Worm (Caenorhabditis elegans) whole organism, early embryonic: ENCODE data around the gene srr-4.

ENCODE experiments used
- B0310.2 ChIP-seq: sonication (generic microtip); optimal IDR thresholded peaks from 2 replicates; lab custom pipeline; 2016; ENCODE audit warnings: mild to moderate bottlenecking, missing genetic modification characterization, missing compliant biosample characterization
- F13C5.2 ChIP-seq: sonication (generic microtip); optimal IDR thresholded peaks from 2 replicates; lab custom pipeline; 2017; ENCODE audit warnings: mild to moderate bottlenecking, missing genetic modification characterization, inconsistent platforms, missing compliant biosample characterization
- aly-1 ChIP-seq: sonication (generic microtip); optimal IDR thresholded peaks from 2 replicates; lab custom pipeline; 2016; ENCODE audit warnings: missing genetic modification characterization, missing compliant biosample characterization
- ama-1 ChIP-seq: fragments of 150-350 bp; optimal IDR thresholded peaks from 2 replicates; lab custom pipeline; 2014
- ceh-13 ChIP-seq: fragments of 200-800 bp; sonication (Bioruptor generic); optimal IDR thresholded peaks from 2 replicates; lab custom pipeline; 2018; ENCODE audit warnings: mild to moderate bottlenecking, missing genetic modification characterization, missing compliant biosample characterization
- ceh-36 ChIP-seq: sonication (generic microtip); optimal IDR thresholded peaks from 2 replicates; lab custom pipeline; 2016; ENCODE audit warnings: missing genetic modification characterization, inconsistent platforms, missing compliant biosample characterization
- ets-7 ChIP-seq: sonication (generic microtip); optimal IDR thresholded peaks from 2 replicates; lab custom pipeline; 2016; ENCODE audit warnings: missing genotype, missing genetic modification characterization, missing compliant biosample characterization
- flt-1 ChIP-seq: fragments of 200-800 bp; sonication (Bioruptor generic); IDR thresholded peaks from 2 replicates; pipeline ENCODE4 v1.3.6; 2022; ENCODE audit warnings: missing genetic modification characterization, missing compliant biosample characterization
- hmbx-1 ChIP-seq: sonication (generic microtip); optimal IDR thresholded peaks from 2 replicates; lab custom pipeline; 2016; ENCODE audit warnings: mild to moderate bottlenecking, missing genetic modification characterization, missing compliant biosample characterization
- hmg-4 ChIP-seq: fragments of 200-800 bp; sonication (Bioruptor generic); optimal IDR thresholded peaks from 2 replicates; lab custom pipeline; 2018; ENCODE audit warnings: mild to moderate bottlenecking, missing genetic modification characterization, missing compliant biosample characterization
- hnd-1 ChIP-seq: sonication (generic microtip); optimal IDR thresholded peaks from 2 replicates; lab custom pipeline; 2016; ENCODE audit warnings: missing genetic modification characterization, missing compliant biosample characterization
- pes-1 ChIP-seq: fragments of 200-800 bp; sonication (Bioruptor generic); IDR thresholded peaks from 2 replicates; pipeline ENCODE4 v1.3.6; 2022; ENCODE audit warnings: missing genetic modification reagents, missing genetic modification characterization, missing compliant biosample characterization
- scrt-1 ChIP-seq: fragments of 200-800 bp; sonication (Bioruptor generic); IDR thresholded peaks from 2 replicates; pipeline ENCODE4 v1.3.6; 2022; ENCODE audit warnings: missing genetic modification characterization, missing compliant biosample characterization
- sea-1 ChIP-seq: fragments of 200-800 bp; sonication (Bioruptor generic); conservative IDR thresholded peaks from 2 replicates; pipeline ENCODE4 v1.3.6; 2022; ENCODE audit warnings: missing genetic modification characterization, missing compliant biosample characterization
- tbx-11 ChIP-seq: fragments of 200-800 bp; sonication (Bioruptor generic); IDR thresholded peaks from 2 replicates; pipeline ENCODE4 v1.3.6; 2022; ENCODE audit warnings: missing genetic modification characterization, missing compliant biosample characterization
- tbx-37 ChIP-seq: fragments of 200-800 bp; sonication (Bioruptor generic); conservative IDR thresholded peaks from 2 replicates; pipeline ENCODE4 v1.3.6; 2022; ENCODE audit warnings: missing genetic modification reagents, missing genetic modification characterization, missing compliant biosample characterization
- tra-4 ChIP-seq: sonication (generic microtip); optimal IDR thresholded peaks from 2 replicates; lab custom pipeline; 2017; ENCODE audit warnings: missing genetic modification characterization, missing compliant biosample characterization

The srr-4 gene

ce11 chrV:5018810-5019274 is at the start of gene srr-4:
TSS of gene srr-4 (plus strand) at chrV:5019224.
- TF ChIP-seq hmg-4 (GFP tag; lab: Kevin White, UChicago) (no peak), aly-1 (tag; lab: Kevin White, UChicago) (no peak), ceh-36 (no peak), scrt-1 (GFP tag; lab: Robert Waterston, UW) (no peak), tra-4 (no peak), ets-7 (tag; lab: Kevin White, UChicago) (no peak), F13C5.2 (no peak), tbx-11 (GFP tag; lab: Robert Waterston, UW) (no peak), pes-1 (GFP tag; lab: Robert Waterston, UW) (no peak), B0310.2 (tag; lab: Kevin White, UChicago) (no peak)

DNA sequence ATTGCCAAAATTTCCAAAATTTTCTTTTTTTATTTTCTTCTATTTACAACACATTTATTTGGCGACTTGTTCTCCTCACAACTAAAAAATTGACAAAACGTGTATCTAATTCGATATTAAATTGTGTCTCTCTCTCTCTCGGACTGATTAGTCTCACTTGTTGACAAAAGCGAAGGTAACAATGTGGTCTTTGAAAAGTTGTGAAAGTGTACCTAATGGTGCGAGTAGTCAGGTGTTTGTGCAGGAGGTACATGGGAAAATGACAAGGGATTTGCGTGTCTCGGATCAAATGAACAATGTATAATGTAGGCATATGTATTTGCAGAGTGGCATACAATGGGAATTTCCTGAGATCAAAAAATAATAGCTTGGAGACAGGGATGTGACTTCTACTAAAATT is 49.5 kb upstream of the srr-4 start:
- TF ChIP-seq ama-1 (lab: Kevin White, UChicago) (no peak), tbx-37 (GFP tag; lab: Robert Waterston, UW) (no peak), hmg-4 (GFP tag; lab: Kevin White, UChicago) (no peak), ceh-13 (GFP tag; lab: Kevin White, UChicago) (no peak)

ce11 chrV:4972943-4973342 is 46.1 kb upstream of the srr-4 start, which contains the start of gene srsx-9:
TSS of gene srsx-9 (minus strand) at chrV:4973043.
- TF ChIP-seq B0310.2 (tag; lab: Kevin White, UChicago) (no peak), hmg-4 (GFP tag; lab: Kevin White, UChicago) (no peak), ama-1 (lab: Kevin White, UChicago) (no peak), tbx-11 (GFP tag; lab: Robert Waterston, UW) (no peak), flt-1 (GFP tag; lab: Robert Waterston, UW) (no peak), hmbx-1 (no peak), tbx-37 (GFP tag; lab: Robert Waterston, UW) (no peak), ceh-36 (no peak), pes-1 (GFP tag; lab: Robert Waterston, UW) (no peak), scrt-1 (GFP tag; lab: Robert Waterston, UW) (no peak)

ce11 chrV:4974677-4975076 is 44.3 kb upstream of the srr-4 start, which contains the start of gene srsx-10:
TSS of gene srsx-10 (minus strand) at chrV:4974777.
- TF ChIP-seq hmg-4 (GFP tag; lab: Kevin White, UChicago) (no peak), sea-1 (GFP tag; lab: Robert Waterston, UW) (no peak), hnd-1 (tag; lab: Kevin White, UChicago) (no peak), flt-1 (GFP tag; lab: Robert Waterston, UW) (no peak), tbx-37 (GFP tag; lab: Robert Waterston, UW) (no peak), F13C5.2 (no peak), hmbx-1 (no peak), ceh-13 (GFP tag; lab: Kevin White, UChicago) (no peak), aly-1 (tag; lab: Kevin White, UChicago) (no peak), pes-1 (GFP tag; lab: Robert Waterston, UW) (no peak), scrt-1 (GFP tag; lab: Robert Waterston, UW) (no peak), B0310.2 (tag; lab: Kevin White, UChicago) (no peak), ceh-36 (no peak), tbx-11 (GFP tag; lab: Robert Waterston, UW) (no peak), ets-7 (tag; lab: Kevin White, UChicago) (no peak), ama-1 (lab: Kevin White, UChicago) (no peak)

- no peak for TF ChIP-seq scrt-1 (GFP tag; lab: Robert Waterston, UW)
- no peak for TF ChIP-seq sea-1 (GFP tag; lab: Robert Waterston, UW)
- TF ChIP-seq aly-1 (tag; lab: Kevin White, UChicago) = no peak
- TF ChIP-seq ceh-13 (GFP tag; lab: Kevin White, UChicago) = no peak
- TF ChIP-seq tbx-37 (GFP tag; lab: Robert Waterston, UW) = no peak
- TF ChIP-seq F13C5.2 = no peak
- TF ChIP-seq hmg-4 (GFP tag; lab: Kevin White, UChicago) = no peak
- no peak for TF ChIP-seq ceh-36
- TF ChIP-seq tbx-11 (GFP tag; lab: Robert Waterston, UW) = no peak
- no peak for TF ChIP-seq flt-1 (GFP tag; lab: Robert Waterston, UW)
- TF ChIP-seq pes-1 (GFP tag; lab: Robert Waterston, UW) = no peak
- no peak for TF ChIP-seq B0310.2 (tag; lab: Kevin White, UChicago)
- no peak for TF ChIP-seq hnd-1 (tag; lab: Kevin White, UChicago)
- no peak for TF ChIP-seq ama-1 (lab: Kevin White, UChicago)
Measured at ce11 chrV:4975140-4975539, 43.9 kb upstream of the srr-4 start, which contains the start of gene F26G5.1. TSS of gene F26G5.1 (plus strand) at chrV:4975478.

ce11 chrV:4977539-4977938 is 41.5 kb upstream of the srr-4 start:
- TF ChIP-seq aly-1 (tag; lab: Kevin White, UChicago) (no peak), ama-1 (lab: Kevin White, UChicago) (no peak), hmg-4 (GFP tag; lab: Kevin White, UChicago) (no peak), ceh-36 (no peak), sea-1 (GFP tag; lab: Robert Waterston, UW) (no peak), tra-4 (no peak), ets-7 (tag; lab: Kevin White, UChicago) (no peak), hnd-1 (tag; lab: Kevin White, UChicago) (no peak), flt-1 (GFP tag; lab: Robert Waterston, UW) (no peak), F13C5.2 (no peak), scrt-1 (GFP tag; lab: Robert Waterston, UW) (no peak), pes-1 (GFP tag; lab: Robert Waterston, UW) (no peak), hmbx-1 (no peak), B0310.2 (tag; lab: Kevin White, UChicago) (no peak), tbx-37 (GFP tag; lab: Robert Waterston, UW) (no peak), tbx-11 (GFP tag; lab: Robert Waterston, UW) (no peak), ceh-13 (GFP tag; lab: Kevin White, UChicago) (no peak)

DNA sequence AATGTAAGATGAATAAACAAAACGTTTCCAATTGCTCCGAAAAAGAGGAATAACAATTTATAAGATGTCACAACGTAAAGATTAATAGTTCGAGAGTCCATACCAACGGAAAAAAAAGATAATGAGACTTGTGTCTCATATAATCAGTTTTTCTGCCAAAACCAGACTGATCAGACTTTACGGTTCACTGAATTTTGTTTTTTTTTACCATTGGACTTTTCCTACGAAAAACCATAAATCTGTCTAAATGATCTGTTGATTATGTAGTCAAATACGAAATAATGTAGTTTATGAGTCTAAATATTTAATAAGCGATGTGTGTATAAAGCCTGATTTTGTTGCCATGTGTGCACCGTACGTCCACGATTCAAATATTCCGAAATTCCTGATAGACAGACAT is 40.0 kb upstream of the srr-4 start, which contains the start of gene srsx-11:
Gene srsx-11, minus strand, starts transcription at position 101 of the 400 bp plus-strand sequence.
- no peak for TF ChIP-seq tra-4
- no peak for TF ChIP-seq flt-1 (GFP tag; lab: Robert Waterston, UW)
- TF ChIP-seq hnd-1 (tag; lab: Kevin White, UChicago) = no peak
- TF ChIP-seq tbx-11 (GFP tag; lab: Robert Waterston, UW) = no peak
- no peak for TF ChIP-seq ceh-36
- no peak for TF ChIP-seq ets-7 (tag; lab: Kevin White, UChicago)
- no peak for TF ChIP-seq tbx-37 (GFP tag; lab: Robert Waterston, UW)
- no peak for TF ChIP-seq ama-1 (lab: Kevin White, UChicago)
- no peak for TF ChIP-seq sea-1 (GFP tag; lab: Robert Waterston, UW)
- no peak for TF ChIP-seq F13C5.2
- no peak for TF ChIP-seq pes-1 (GFP tag; lab: Robert Waterston, UW)
- no peak for TF ChIP-seq B0310.2 (tag; lab: Kevin White, UChicago)
- TF ChIP-seq hmbx-1 = no peak
- no peak for TF ChIP-seq aly-1 (tag; lab: Kevin White, UChicago)
- no peak for TF ChIP-seq scrt-1 (GFP tag; lab: Robert Waterston, UW)
- TF ChIP-seq hmg-4 (GFP tag; lab: Kevin White, UChicago) = no peak
- TF ChIP-seq ceh-13 (GFP tag; lab: Kevin White, UChicago) = no peak
